Worm (Caenorhabditis elegans): ENCODE data around the gene sars-2.

sars-2 gene

ce11 chrIV:4357296-4357695 is at the start of gene sars-2:
Gene sars-2 (plus strand): TSS chrIV:4357636.
- TF ChIP-seq lin-35 (GFP tag; optimal IDR thresholded peaks at IDR 0.05) (peak in 1 of 3 experiments; percentile 66), Y53G8AR.9 (GFP tag; conservative IDR thresholded peaks at IDR 0.05) (no peak), dpl-1 (GFP tag; optimal IDR thresholded peaks at IDR 0.05) (peak; percentile 63), nfyb-1 (GFP tag; IDR thresholded peaks at IDR 0.05) (no peak), B0035.1 (tag; optimal IDR thresholded peaks at IDR 0.05) (no peak), rec-8 (tag; optimal IDR thresholded peaks at IDR 0.05) (no peak), F57A8.1 (GFP tag; optimal IDR thresholded peaks at IDR 0.05) (no peak), rcor-1 (GFP tag; IDR thresholded peaks at IDR 0.05) (no peak), ztf-18 (tag; optimal IDR thresholded peaks at IDR 0.05) (peak; percentile 33), efl-1 (GFP tag; optimal IDR thresholded peaks at IDR 0.05) (peak; percentile 52), xnd-1 (tag; optimal IDR thresholded peaks at IDR 0.05) (no peak), mcd-1 (GFP tag; IDR thresholded peaks at IDR 0.05) (peak; percentile 86), sdz-38 (tag; optimal IDR thresholded peaks at IDR 0.05) (no peak), ceh-40 (GFP tag; IDR thresholded peaks at IDR 0.05) (no peak), nfya-2 (GFP tag; IDR thresholded peaks at IDR 0.05) (no peak), D2030.7 (GFP tag; IDR thresholded peaks at IDR 0.05) (no peak), lin-26 (GFP tag; IDR thresholded peaks at IDR 0.05) (no peak), lin-54 (GFP tag; optimal IDR thresholded peaks at IDR 0.05) (peak; percentile 69)

- peak; percentile 77 for TF ChIP-seq egrh-3 (GFP tag; IDR thresholded peaks at IDR 0.05)
Observed at ce11 chrIV:4312394-4312793, 45.0 kb upstream of the sars-2 start.

- 0 out of 2 replicates have a peak, but pooled peaks have one; percentile 22 for TF ChIP-seq zfh-2 (GFP tag; conservative IDR thresholded peaks at IDR 0.05)
- 0 out of 2 replicates have a peak, but pooled peaks have one; percentile 11 for TF ChIP-seq attf-6 (GFP tag; IDR thresholded peaks at IDR 0.05)
- peak; percentile 84 for TF ChIP-seq egrh-3 (GFP tag; IDR thresholded peaks at IDR 0.05)
Observed at ce11 chrIV:4313144-4313543, 44.3 kb upstream of the sars-2 start.

ce11 chrIV:4316813-4317408 is 40.5 kb upstream of the sars-2 start, which contains the start of gene Y24D9B.1:
Gene Y24D9B.1 (plus strand): TSS chrIV:4317358.
- TF ChIP-seq ztf-18 (tag; optimal IDR thresholded peaks at IDR 0.05) = no peak
- TF ChIP-seq sea-2 (GFP tag; IDR thresholded peaks at IDR 0.05) = no peak
- 0 out of 2 replicates have a peak, but pooled peaks have one; percentile 30 for TF ChIP-seq pbrm-1 (GFP tag; IDR thresholded peaks at IDR 0.05)
- TF ChIP-seq ztf-6 (GFP tag; IDR thresholded peaks at IDR 0.05) = no peak
- TF ChIP-seq hsf-1 (GFP tag; IDR thresholded peaks at IDR 0.05) = 0 out of 2 replicates have a peak, but pooled peaks have one; percentile 36
- TF ChIP-seq lin-26 (GFP tag; IDR thresholded peaks at IDR 0.05) = peak; percentile 36; the same call in 1 of the 2 replicates
- TF ChIP-seq F55B11.4 (tag; optimal IDR thresholded peaks at IDR 0.05; ENCODE audit: borderline replicate concordance, insufficient read depth) = no peak
- TF ChIP-seq attf-6 (GFP tag; IDR thresholded peaks at IDR 0.05) = peak; percentile 65
- TF ChIP-seq aptf-2 (GFP tag; conservative IDR thresholded peaks at IDR 0.05) = no peak
- peak; percentile 8 for TF ChIP-seq snpc-3.4 (tag; optimal IDR thresholded peaks at IDR 0.05)
- TF ChIP-seq lin-54 (GFP tag; optimal IDR thresholded peaks at IDR 0.05) = peak; percentile 1
- 0 out of 2 replicates have a peak, but pooled peaks have one; percentile 9 for TF ChIP-seq B0336.3 (GFP tag; IDR thresholded peaks at IDR 0.05)
- TF ChIP-seq let-607 (tag; optimal IDR thresholded peaks at IDR 0.05) = no peak
- no peak for TF ChIP-seq die-1 (tag; optimal IDR thresholded peaks at IDR 0.05)
- peak; percentile 5; the same call in 1 of the 2 replicates for TF ChIP-seq F33H1.4 (GFP tag; IDR thresholded peaks at IDR 0.05)
- TF ChIP-seq C06A6.2 (GFP tag; conservative IDR thresholded peaks at IDR 0.05) = no peak
- TF ChIP-seq ekl-4 (GFP tag; IDR thresholded peaks at IDR 0.05) = peak; percentile 47; the same call in 1 of the 2 replicates
- TF ChIP-seq madf-6 (GFP tag; IDR thresholded peaks at IDR 0.05) = peak; percentile 40; the same call in 1 of the 2 replicates
- peak; percentile 33 for TF ChIP-seq dpff-1 (tag; optimal IDR thresholded peaks at IDR 0.05)
- TF ChIP-seq Y53G8AR.9 (GFP tag; conservative IDR thresholded peaks at IDR 0.05) = peak; percentile 70; the same call in 1 of the 2 replicates
- no peak for TF ChIP-seq pha-4 (tag; optimal IDR thresholded peaks at IDR 0.05)
- no peak for TF ChIP-seq F57A8.1 (GFP tag; optimal IDR thresholded peaks at IDR 0.05)
- 0 out of 2 replicates have a peak, but pooled peaks have one; percentile 10 for TF ChIP-seq F39B2.1 (GFP tag; IDR thresholded peaks at IDR 0.05)
- no peak for TF ChIP-seq zim-3 (tag; optimal IDR thresholded peaks at IDR 0.05)
- no peak for TF ChIP-seq bed-1 (GFP tag; IDR thresholded peaks at IDR 0.05)
- no peak for TF ChIP-seq B0261.1 (tag; optimal IDR thresholded peaks at IDR 0.05)
- TF ChIP-seq lir-1 (GFP tag; conservative IDR thresholded peaks at IDR 0.05) = no peak

All from whole organism, young adult.